Worm (Caenorhabditis elegans): ENCODE data around the gene Y71H2AM.6.

DNA sequence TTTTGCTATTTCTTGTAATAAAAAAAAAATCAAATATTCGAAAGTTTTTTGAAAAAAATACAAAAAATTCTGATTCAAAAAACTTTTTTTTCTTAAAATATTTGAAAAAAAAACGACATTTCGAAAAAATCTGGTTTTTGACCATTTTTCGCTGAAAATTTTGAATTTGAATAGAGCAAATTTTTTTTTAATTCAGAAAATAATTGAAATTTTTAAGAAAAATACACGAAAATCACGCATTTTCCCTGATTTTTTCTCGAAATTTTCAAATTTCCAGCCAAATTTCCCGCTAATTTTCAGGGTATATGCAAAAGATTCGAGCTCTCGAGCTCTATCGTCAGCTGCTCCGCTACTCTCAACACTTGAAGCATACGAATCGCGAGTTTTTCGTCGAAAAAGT lies 45.9 kb downstream of the Y71H2AM.6 start, which contains the start of gene Y71H2AM.1:
- TF ChIP-seq him-1 (tag; optimal IDR thresholded peaks at IDR 0.05) (no peak), W03F9.2 (tag; optimal IDR thresholded peaks at IDR 0.05) (no peak), dao-5 (tag; optimal IDR thresholded peaks at IDR 0.05) (no peak)
